Worm (Caenorhabditis elegans): ENCODE results near the gene folt-1.

DNA sequence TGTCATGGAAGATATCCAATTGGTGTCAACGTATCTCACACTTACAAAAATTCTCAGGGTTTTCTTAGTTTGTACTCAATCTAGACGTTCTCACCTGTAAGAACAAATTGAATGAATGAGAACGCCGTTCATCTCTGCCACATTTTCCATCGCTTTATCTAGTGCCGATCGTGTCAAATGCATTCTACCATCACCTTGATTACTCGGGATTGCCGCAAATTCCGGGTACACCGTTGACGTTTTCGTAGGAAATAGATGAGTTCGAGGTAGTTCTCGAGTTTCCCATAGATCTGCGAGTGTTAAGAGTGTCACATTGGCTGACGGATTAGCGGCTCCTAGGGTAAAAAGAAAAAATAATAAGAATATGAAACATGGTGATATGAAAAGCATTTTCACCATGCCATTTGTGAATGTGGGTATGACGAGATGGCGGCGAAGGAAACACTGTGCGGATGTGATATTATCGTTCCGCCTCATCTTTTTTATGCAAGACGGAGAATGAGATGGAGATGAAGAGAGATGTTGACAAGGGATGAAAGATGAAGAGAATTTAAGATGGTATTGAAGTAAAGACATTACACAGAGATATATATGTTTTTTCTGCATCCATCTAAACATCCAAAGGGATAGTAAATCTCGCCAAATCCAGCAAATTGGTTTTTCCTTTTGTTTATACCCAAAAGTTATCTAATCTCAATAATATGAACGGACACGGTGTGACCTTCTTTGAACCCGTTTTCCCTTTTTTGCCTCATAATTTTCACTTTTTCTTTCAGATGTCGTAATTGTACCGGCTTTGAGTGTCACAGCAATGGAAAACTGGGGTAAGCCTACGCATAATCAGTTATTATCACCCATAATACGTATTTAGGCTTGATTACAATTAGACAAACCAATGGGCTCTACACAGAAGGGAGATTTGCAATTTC, 47.9 kb upstream of the folt-1 start, which contains the start of gene lact-8:
- TF ChIP-seq ama-1 (optimal IDR thresholded peaks at IDR 0.05) (no peak), ama-1 (GFP tag; optimal IDR thresholded peaks at IDR 0.05) (no peak), efl-1 (GFP tag; optimal IDR thresholded peaks at IDR 0.05) (no peak), T26A5.8 (tag; optimal IDR thresholded peaks at IDR 0.05) (no peak), lir-1 (GFP tag; conservative IDR thresholded peaks at IDR 0.05) (no peak), F57C9.4 (tag; optimal IDR thresholded peaks at IDR 0.05) (no peak)
